Worm (Caenorhabditis elegans) whole organism, young adult: ENCODE measurements around the gene D1025.10.

Experiments
- B0336.3 ChIP-seq: fragments of 200-800 bp; sonication (Bioruptor generic); IDR thresholded peaks from 2 replicates; pipeline ENCODE4 v1.3.6; 2022; ENCODE audit warnings: missing genetic modification characterization, missing compliant biosample characterization
- C06A6.2 ChIP-seq: fragments of 200-800 bp; sonication (Bioruptor generic); conservative IDR thresholded peaks from 2 replicates; pipeline ENCODE4 v1.3.6; 2022; ENCODE audit warnings: missing genetic modification characterization, missing compliant biosample characterization
- F39B2.1 ChIP-seq: fragments of 200-800 bp; sonication (Bioruptor generic); IDR thresholded peaks from 2 replicates; pipeline ENCODE4 v1.3.6; 2022; ENCODE audit warnings: missing genetic modification reagents, missing genetic modification characterization, missing compliant biosample characterization
- F52B5.7 ChIP-seq: sonication (generic microtip); optimal IDR thresholded peaks from 2 replicates; lab custom pipeline; 2016; ENCODE audit warnings: mild to moderate bottlenecking, missing genetic modification characterization, missing compliant biosample characterization
- F57C9.4 ChIP-seq: sonication (generic microtip); optimal IDR thresholded peaks from 2 replicates; lab custom pipeline; 2017; ENCODE audit warnings: mild to moderate bottlenecking, missing genetic modification characterization, missing compliant biosample characterization
- Y53F4B.3 ChIP-seq: fragments of 200-800 bp; sonication (Bioruptor generic); IDR thresholded peaks from 2 replicates; pipeline ENCODE4 v1.3.6; 2022; ENCODE audit warnings: missing genetic modification reagents, missing genetic modification characterization, missing compliant biosample characterization
- Y95B8A.8 ChIP-seq: fragments of 200-800 bp; sonication (Bioruptor generic); IDR thresholded peaks from 2 replicates; pipeline ENCODE4 v1.3.6; 2022; ENCODE audit warnings: missing genetic modification reagents, missing genetic modification characterization, missing compliant biosample characterization
- ZK185.1 ChIP-seq: sonication (generic microtip); optimal IDR thresholded peaks from 2 replicates; lab custom pipeline; 2016; ENCODE audit warnings: mild to moderate bottlenecking, missing genetic modification characterization, missing compliant biosample characterization; ENCODE audit not compliant: poor library complexity, severe bottlenecking
- akir-1 ChIP-seq: fragments of 200-800 bp; sonication (Bioruptor generic); optimal IDR thresholded peaks from 2 replicates; lab custom pipeline; 2018; ENCODE audit warnings: mild to moderate bottlenecking, missing genetic modification characterization, moderate library complexity, missing compliant biosample characterization
- attf-3 ChIP-seq: fragments of 200-800 bp; sonication (Bioruptor generic); conservative IDR thresholded peaks from 2 replicates; pipeline ENCODE4 v1.3.6; 2022; ENCODE audit warnings: missing genetic modification reagents, missing genetic modification characterization, missing compliant biosample characterization
- attf-5 ChIP-seq: fragments of 200-800 bp; sonication (Bioruptor generic); optimal IDR thresholded peaks from 2 replicates; lab custom pipeline; 2018; ENCODE audit warnings: mild to moderate bottlenecking, missing genetic modification characterization, missing compliant biosample characterization
- attf-6 ChIP-seq: fragments of 200-800 bp; sonication (Bioruptor generic); IDR thresholded peaks from 2 replicates; pipeline ENCODE4 v1.3.6; 2022; ENCODE audit warnings: missing genetic modification reagents, missing genetic modification characterization, missing compliant biosample characterization
- bed-2 ChIP-seq: fragments of 200-800 bp; sonication (Bioruptor generic); IDR thresholded peaks from 2 replicates; pipeline ENCODE4 v1.3.6; 2022; ENCODE audit warnings: missing genetic modification reagents, missing genetic modification characterization, missing compliant biosample characterization
- cebp-1 ChIP-seq, 2 experiments: fragments of 200-800 bp in 1 of 2; sonication (Bioruptor generic) in 1 of 2; sonication (generic microtip) in 1 of 2; IDR thresholded peaks in 1 of 2; optimal IDR thresholded peaks in 1 of 2; 2 replicates each; pipeline versions ENCODE4 v1.3.6 to Lab custom; 2017 to 2022; ENCODE audit warnings: missing compliant biosample characterization in 2 of 2, missing genetic modification characterization in 2 of 2, mild to moderate bottlenecking in 1 of 2, missing genetic modification reagents in 1 of 2, moderate library complexity in 1 of 2
- cebp-2 ChIP-seq: fragments of 200-800 bp; sonication (Bioruptor generic); IDR thresholded peaks from 2 replicates; pipeline ENCODE4 v1.3.6; 2022; ENCODE audit warnings: missing genetic modification characterization, missing compliant biosample characterization
- ceh-100 ChIP-seq: fragments of 200-800 bp; sonication (Bioruptor generic); IDR thresholded peaks from 2 replicates; pipeline ENCODE4 v1.3.6; 2022; ENCODE audit warnings: missing genetic modification reagents, missing genetic modification characterization, missing compliant biosample characterization
- chd-7 ChIP-seq: sonication (generic microtip); optimal IDR thresholded peaks from 2 replicates; lab custom pipeline; 2016; ENCODE audit warnings: mild to moderate bottlenecking, missing genetic modification characterization, moderate library complexity, missing compliant biosample characterization
- die-1 ChIP-seq: sonication (generic microtip); optimal IDR thresholded peaks from 2 replicates; lab custom pipeline; 2016; ENCODE audit warnings: missing genotype, mild to moderate bottlenecking, missing genetic modification characterization, missing compliant biosample characterization
- efl-1 ChIP-seq: fragments of 150-350 bp; optimal IDR thresholded peaks from 2 replicates; lab custom pipeline; 2014; ENCODE audit warnings: missing biosample characterization, missing genetic modification reagents, missing genetic modification characterization
- ekl-4 ChIP-seq: fragments of 200-800 bp; sonication (Bioruptor generic); IDR thresholded peaks from 2 replicates; pipeline ENCODE4 v1.3.6; 2022; ENCODE audit warnings: missing genetic modification reagents, missing genetic modification characterization, missing compliant biosample characterization
- gei-17 ChIP-seq: fragments of 200-800 bp; sonication (Bioruptor generic); optimal IDR thresholded peaks from 2 replicates; lab custom pipeline; 2018; ENCODE audit warnings: mild to moderate bottlenecking, missing genetic modification characterization, missing compliant biosample characterization
- hlh-12 ChIP-seq: sonication (generic microtip); optimal IDR thresholded peaks from 2 replicates; lab custom pipeline; 2016; ENCODE audit warnings: missing genetic modification characterization, missing compliant biosample characterization
- hlh-26 ChIP-seq: fragments of 200-800 bp; sonication (Bioruptor generic); conservative IDR thresholded peaks from 2 replicates; pipeline ENCODE4 v1.3.6; 2022; ENCODE audit warnings: missing genetic modification reagents, missing genetic modification characterization, missing compliant biosample characterization
- hmg-1.2 ChIP-seq: fragments of 200-800 bp; sonication (Bioruptor generic); IDR thresholded peaks from 2 replicates; pipeline ENCODE4 v1.3.6; 2022; ENCODE audit warnings: missing genetic modification reagents, missing genetic modification characterization, missing compliant biosample characterization
- hsf-1 ChIP-seq: fragments of 200-800 bp; sonication (Bioruptor generic); IDR thresholded peaks from 2 replicates; pipeline ENCODE4 v1.3.6; 2022; ENCODE audit warnings: missing genetic modification reagents, missing genetic modification characterization, missing compliant biosample characterization
- lin-35 ChIP-seq, 3 experiments: fragments of 150-350 bp in 2 of 3; sonication (generic microtip) in 1 of 3; optimal IDR thresholded peaks; 2 replicates each; lab custom pipeline; 2014 to 2018; ENCODE audit warnings: missing biosample characterization in 3 of 3, missing genetic modification characterization in 3 of 3, missing genetic modification reagents in 3 of 3
- lin-40 ChIP-seq: sonication (generic microtip); optimal IDR thresholded peaks from 2 replicates; lab custom pipeline; 2016; ENCODE audit warnings: missing genetic modification characterization, mild to moderate bottlenecking, missing compliant biosample characterization, missing genotype, missing genetic modification reagents
- lin-54 ChIP-seq: fragments of 200-800 bp; sonication (Bioruptor generic); optimal IDR thresholded peaks from 2 replicates; lab custom pipeline; 2018; ENCODE audit warnings: mild to moderate bottlenecking, missing genetic modification characterization, missing compliant biosample characterization
- lsy-27 ChIP-seq: sonication (generic microtip); optimal IDR thresholded peaks from 2 replicates; lab custom pipeline; 2017; ENCODE audit warnings: missing genetic modification characterization, mild to moderate bottlenecking, missing compliant biosample characterization, antibody characterized with exemption, missing genotype, borderline replicate concordance; ENCODE audit not compliant: insufficient read depth
- madf-10 ChIP-seq: sonication (generic microtip); optimal IDR thresholded peaks from 2 replicates; lab custom pipeline; 2016; ENCODE audit warnings: mild to moderate bottlenecking, missing genetic modification characterization, missing compliant biosample characterization
- madf-3 ChIP-seq: fragments of 200-800 bp; sonication (Bioruptor generic); IDR thresholded peaks from 2 replicates; pipeline ENCODE4 v1.3.6; 2022; ENCODE audit warnings: missing genetic modification reagents, missing genetic modification characterization, missing compliant biosample characterization
- mcd-1 ChIP-seq: fragments of 200-800 bp; sonication (Bioruptor generic); IDR thresholded peaks from 2 replicates; pipeline ENCODE4 v1.3.6; 2022; ENCODE audit warnings: missing genetic modification reagents, missing genetic modification characterization, missing compliant biosample characterization
- mxl-1 ChIP-seq: sonication (generic microtip); optimal IDR thresholded peaks from 2 replicates; lab custom pipeline; 2016; ENCODE audit warnings: missing genetic modification characterization, missing compliant biosample characterization
- nfyb-1 ChIP-seq: fragments of 200-800 bp; sonication (Bioruptor generic); IDR thresholded peaks from 2 replicates; pipeline ENCODE4 v1.3.6; 2022; ENCODE audit warnings: missing genetic modification reagents, missing genetic modification characterization, missing compliant biosample characterization
- rec-8 ChIP-seq, 2 experiments: sonication (generic microtip); optimal IDR thresholded peaks; 2 replicates each; lab custom pipeline; 2016; ENCODE audit warnings: mild to moderate bottlenecking in 2 of 2, missing genetic modification characterization in 2 of 2, missing genetic modification reagents in 2 of 2, missing genotype in 2 of 2, missing biosample characterization in 1 of 2, missing compliant biosample characterization in 1 of 2, moderate library complexity in 1 of 2
- snpc-1.3 ChIP-seq: sonication (generic microtip); optimal IDR thresholded peaks from 2 replicates; lab custom pipeline; 2017; ENCODE audit warnings: missing genetic modification characterization, mild to moderate bottlenecking, missing compliant biosample characterization, antibody characterized with exemption, moderate library complexity, missing genotype, missing genetic modification reagents; ENCODE audit not compliant: insufficient read depth
- snpc-3.4 ChIP-seq: sonication (generic microtip); optimal IDR thresholded peaks from 2 replicates; lab custom pipeline; 2017; ENCODE audit warnings: missing genetic modification characterization, mild to moderate bottlenecking, missing compliant biosample characterization, antibody characterized with exemption, moderate library complexity, missing genotype, missing genetic modification reagents
- snpc-4 ChIP-seq, 5 experiments: fragments of 150-350 bp in 1 of 5; sonication (generic microtip) in 4 of 5; optimal IDR thresholded peaks; 2 replicates each; lab custom pipeline; 2014 to 2018; ENCODE audit warnings: missing genetic modification characterization in 5 of 5, missing biosample characterization in 3 of 5, antibody characterized with exemption in 2 of 5, mild to moderate bottlenecking in 2 of 5, missing compliant biosample characterization in 2 of 5, missing genotype in 2 of 5, moderate library complexity in 2 of 5, missing genetic modification reagents in 1 of 5
- somi-1 ChIP-seq: fragments of 200-800 bp; sonication (Bioruptor generic); optimal IDR thresholded peaks from 2 replicates; lab custom pipeline; 2018; ENCODE audit warnings: mild to moderate bottlenecking, missing genetic modification characterization, missing compliant biosample characterization
- tbp1 ChIP-seq: fragments of 200-800 bp; sonication (Bioruptor generic); optimal IDR thresholded peaks from 2 replicates; lab custom pipeline; 2018; ENCODE audit warnings: mild to moderate bottlenecking, missing genetic modification characterization, missing compliant biosample characterization
- tbx-9 ChIP-seq: sonication (generic microtip); optimal IDR thresholded peaks from 2 replicates; lab custom pipeline; 2016; ENCODE audit warnings: borderline replicate concordance, missing genetic modification characterization, inconsistent platforms, missing compliant biosample characterization
- ztf-18 ChIP-seq: sonication (generic microtip); optimal IDR thresholded peaks from 2 replicates; lab custom pipeline; 2016; ENCODE audit warnings: missing genotype, mild to moderate bottlenecking, missing genetic modification characterization, missing compliant biosample characterization
- ztf-26 ChIP-seq: sonication (generic microtip); optimal IDR thresholded peaks from 2 replicates; lab custom pipeline; 2017; ENCODE audit warnings: missing genetic modification characterization, missing compliant biosample characterization
- ztf-3 ChIP-seq: fragments of 200-800 bp; sonication (Bioruptor generic); optimal IDR thresholded peaks from 2 replicates; lab custom pipeline; 2018; ENCODE audit warnings: mild to moderate bottlenecking, missing genetic modification characterization, missing compliant biosample characterization

The D1025.10 gene

DNA sequence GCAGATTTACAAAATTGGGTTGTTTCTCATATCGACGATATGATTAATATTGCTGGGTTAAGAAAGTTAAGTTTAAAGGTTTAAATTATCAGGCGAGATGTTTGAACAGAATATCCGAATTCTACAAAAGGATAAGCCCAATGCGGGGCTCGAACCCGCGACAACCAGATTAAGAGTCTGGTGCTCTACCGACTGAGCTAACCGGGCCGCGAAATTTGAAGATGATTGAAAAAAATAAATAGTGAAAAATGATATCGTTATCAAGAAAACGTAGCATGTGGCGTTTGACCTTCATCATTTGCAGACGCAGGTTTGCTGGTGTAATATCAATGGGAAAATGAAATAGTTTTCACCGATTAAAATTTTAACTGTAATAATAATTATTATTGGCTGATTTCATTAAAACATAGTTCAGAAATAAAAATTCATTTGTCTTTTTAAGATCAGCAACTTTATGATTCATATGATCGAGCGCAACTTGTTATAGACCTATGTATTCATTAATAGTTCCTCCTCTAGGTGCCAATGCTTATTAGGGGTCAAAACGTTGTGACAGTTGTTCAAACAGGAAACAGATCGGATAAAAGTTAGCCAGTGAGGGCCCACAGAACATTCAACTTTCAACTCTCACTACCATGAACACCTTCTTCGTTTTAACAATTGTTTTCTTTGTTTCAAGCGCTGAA is 37.8 kb upstream of the D1025.10 start, which contains the start of gene M163.11 (continued):
- peak; percentile 56 for TF ChIP-seq lsy-27 (tag; lab: Kevin White, UChicago)
- no peak for TF ChIP-seq F57C9.4
- 0 out of 2 replicates have a peak, but pooled peaks have one; percentile 55 for TF ChIP-seq ekl-4 (GFP tag; lab: Robert Waterston, UW)
- no peak for TF ChIP-seq bed-2 (GFP tag; lab: Robert Waterston, UW)
- peak; percentile 63 for TF ChIP-seq snpc-1.3 (tag; lab: Kevin White, UChicago)
- peak; percentile 44 for TF ChIP-seq hlh-12
- peak; percentile 57 for TF ChIP-seq mxl-1 (tag; lab: Kevin White, UChicago)
- TF ChIP-seq chd-7 (tag; lab: Kevin White, UChicago), result peak; percentile 61
- TF ChIP-seq Y95B8A.8, result no peak
- no peak for TF ChIP-seq ceh-100 (GFP tag; lab: Robert Waterston, UW)
- 0 out of 2 replicates have a peak, but pooled peaks have one; percentile 22 for TF ChIP-seq cebp-1 (GFP tag; IDR thresholded peaks at IDR 0.05; lab: Robert Waterston, UW)
- TF ChIP-seq cebp-1 (tag; optimal IDR thresholded peaks at IDR 0.05; lab: Kevin White, UChicago), result peak; percentile 17
- TF ChIP-seq Y53F4B.3, result no peak
- 0 out of 2 replicates have a peak, but pooled peaks have one; percentile 25 for TF ChIP-seq attf-6
- TF ChIP-seq efl-1 (GFP tag; lab: Kevin White, UChicago), result no peak
- no peak for TF ChIP-seq F39B2.1 (GFP tag; lab: Robert Waterston, UW)
- no peak for TF ChIP-seq F52B5.7 (tag; lab: Kevin White, UChicago)

DNA sequence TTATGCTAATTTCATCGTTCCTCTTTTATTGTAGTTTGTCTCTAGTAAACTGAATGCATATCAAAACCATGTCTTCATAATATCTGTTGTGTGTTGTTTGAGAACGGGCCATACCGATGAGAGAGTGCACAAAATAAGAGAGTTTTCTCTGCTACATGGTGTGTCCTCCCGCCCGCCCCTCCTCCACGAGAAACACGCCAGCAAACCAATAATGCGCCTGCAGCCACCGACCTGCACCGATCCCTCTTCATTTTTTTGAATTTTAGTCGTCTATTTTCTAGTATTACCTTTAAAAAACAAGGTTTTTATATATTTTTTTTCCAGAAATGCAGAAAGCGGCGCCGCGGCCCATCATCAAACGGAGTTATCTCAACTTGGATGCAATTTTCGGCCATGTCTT is 36.4 kb upstream of the D1025.10 start, which contains the start of gene gfi-3:
TSS of gene gfi-3 (plus strand) at position 325 of the 400 bp plus-strand sequence.
- TF ChIP-seq tbp1 (GFP tag; lab: Kevin White, UChicago), result peak; percentile 63
- peak; percentile 84 for TF ChIP-seq lin-40 (tag; lab: Kevin White, UChicago)
- TF ChIP-seq cebp-2 (GFP tag; lab: Robert Waterston, UW), result no peak
- no peak for TF ChIP-seq snpc-4 (GFP tag; optimal IDR thresholded peaks at IDR 0.05; lab: Kevin White, UChicago)
- TF ChIP-seq snpc-4 (tag; optimal IDR thresholded peaks at IDR 0.05; lab: Kevin White, UChicago), result peak; percentile 67 to 92 (median 89)
- peak; percentile 69 for TF ChIP-seq mcd-1 (GFP tag; lab: Robert Waterston, UW)
- peak; percentile 39 for TF ChIP-seq ztf-26 (tag; lab: Kevin White, UChicago)
- peak; percentile 2 for TF ChIP-seq snpc-3.4 (tag; lab: Kevin White, UChicago)
- TF ChIP-seq ztf-3, result no peak
- peak; percentile 94 for TF ChIP-seq ztf-18 (tag; lab: Kevin White, UChicago)
- no peak for TF ChIP-seq bed-2 (GFP tag; lab: Robert Waterston, UW)
- no peak for TF ChIP-seq akir-1 (GFP tag; lab: Kevin White, UChicago)
- TF ChIP-seq hmg-1.2 (GFP tag; lab: Robert Waterston, UW), result peak; percentile 79
- TF ChIP-seq hlh-26 (GFP tag; lab: Robert Waterston, UW), result no peak
- no peak for TF ChIP-seq mxl-1 (tag; lab: Kevin White, UChicago)
- no peak for TF ChIP-seq hsf-1 (GFP tag; lab: Robert Waterston, UW)
- no peak for TF ChIP-seq attf-3
- TF ChIP-seq lin-35 (GFP tag; optimal IDR thresholded peaks at IDR 0.05; lab: Kevin White, UChicago), result peak in 1 of 3 experiments; percentile 71
- TF ChIP-seq madf-3, result 0 out of 2 replicates have a peak, but pooled peaks have one; percentile 20
- TF ChIP-seq C06A6.2 (GFP tag; lab: Robert Waterston, UW), result 0 out of 2 replicates have a peak, but pooled peaks have one; percentile 33
- peak; percentile 65 for TF ChIP-seq ZK185.1 (tag; lab: Kevin White, UChicago)
- TF ChIP-seq nfyb-1 (GFP tag; lab: Robert Waterston, UW), result 0 out of 2 replicates have a peak, but pooled peaks have one; percentile 50
- no peak for TF ChIP-seq rec-8 (tag; optimal IDR thresholded peaks at IDR 0.05; lab: Kevin White, UChicago)
- peak; percentile 37 for TF ChIP-seq lin-54 (GFP tag; lab: Kevin White, UChicago)
- TF ChIP-seq tbx-9 (tag; lab: Kevin White, UChicago), result no peak
- TF ChIP-seq die-1 (tag; lab: Kevin White, UChicago), result no peak
- TF ChIP-seq B0336.3 (GFP tag; lab: Robert Waterston, UW), result 0 out of 2 replicates have a peak, but pooled peaks have one; percentile 37
- peak; percentile 35 for TF ChIP-seq gei-17 (GFP tag; lab: Kevin White, UChicago)
- no peak for TF ChIP-seq somi-1 (GFP tag; lab: Kevin White, UChicago)
- TF ChIP-seq madf-10 (tag; lab: Kevin White, UChicago), result peak; percentile 25
- TF ChIP-seq attf-5 (GFP tag; lab: Kevin White, UChicago), result peak; percentile 74
